Worm (Caenorhabditis elegans) whole organism, mixed stage, embryonic: Measurements from ENCODE around the gene R09F10.5.

Experiments
- elt-1 ChIP-seq: sonication (generic microtip); optimal IDR thresholded peaks from 2 replicates; lab custom pipeline; 2017; ENCODE audit warnings: missing genetic modification characterization, mild to moderate bottlenecking, missing compliant biosample characterization, antibody characterized with exemption, moderate library complexity, borderline replicate concordance; ENCODE audit not compliant: insufficient read depth
- elt-3 ChIP-seq: fragments of 150-350 bp; optimal IDR thresholded peaks from 2 replicates; lab custom pipeline; 2014; ENCODE audit warnings: missing biosample characterization, missing genetic modification characterization
- lin-13 ChIP-seq: fragments of 150-350 bp; optimal IDR thresholded peaks from 2 replicates; lab custom pipeline; 2014; ENCODE audit warnings: missing biosample characterization, missing genetic modification characterization
- mab-5 ChIP-seq: fragments of 150-350 bp; optimal IDR thresholded peaks from 2 replicates; lab custom pipeline; 2014; ENCODE audit warnings: missing biosample characterization, missing genetic modification characterization
- nhr-237 ChIP-seq: fragments of 150-350 bp; optimal IDR thresholded peaks from 2 replicates; lab custom pipeline; 2014; ENCODE audit warnings: missing biosample characterization, missing genetic modification characterization
- nhr-28 ChIP-seq: fragments of 150-350 bp; optimal IDR thresholded peaks from 2 replicates; lab custom pipeline; 2014; ENCODE audit warnings: missing biosample characterization, missing genetic modification characterization
- nhr-76 ChIP-seq: sonication (generic microtip); optimal IDR thresholded peaks from 2 replicates; lab custom pipeline; 2017; ENCODE audit warnings: missing biosample characterization, missing genetic modification characterization
- snpc-4 ChIP-seq: fragments of 150-350 bp; optimal IDR thresholded peaks from 2 replicates; lab custom pipeline; 2014; ENCODE audit warnings: missing biosample characterization, missing genetic modification characterization
- unc-120 ChIP-seq: sonication (generic microtip); optimal IDR thresholded peaks from 2 replicates; lab custom pipeline; 2017; ENCODE audit warnings: missing genetic modification characterization, missing compliant biosample characterization; ENCODE audit not compliant: poor library complexity, severe bottlenecking
- unc-62 ChIP-seq: fragments of 150-350 bp; optimal IDR thresholded peaks from 2 replicates; lab custom pipeline; 2014; ENCODE audit warnings: missing biosample characterization, missing genetic modification reagents, missing genetic modification characterization
- ztf-11 ChIP-seq: fragments of 150-350 bp; optimal IDR thresholded peaks from 2 replicates; lab custom pipeline; 2014; ENCODE audit warnings: missing biosample characterization, missing genetic modification characterization

- no peak for TF ChIP-seq elt-3
- TF ChIP-seq lin-13: no peak
- no peak for TF ChIP-seq mab-5
- TF ChIP-seq unc-62: no peak
- no peak for TF ChIP-seq unc-120
- no peak for TF ChIP-seq nhr-28 (tag; lab: Kevin White, UChicago)
- no peak for TF ChIP-seq ztf-11 (tag; lab: Kevin White, UChicago)
- no peak for TF ChIP-seq nhr-76
- TF ChIP-seq snpc-4 (tag; lab: Kevin White, UChicago): no peak
- TF ChIP-seq nhr-237 (tag; lab: Kevin White, UChicago): no peak
- TF ChIP-seq elt-1 (tag; lab: Kevin White, UChicago): no peak
Observed at ce11 chrX:8273496-8273895, 34.0 kb downstream of the R09F10.5 start.
